Fruit fly (Drosophila melanogaster) whole organism, prepupa: ENCODE results near the gene Uch.

Experiments used
- CG11902 ChIP-seq: fragments of 200-800 bp; sonication (Bioruptor generic); optimal IDR thresholded peaks from 3 replicates; lab custom pipeline; 2016; ENCODE audit warnings: missing biosample characterization, missing genetic modification characterization
- CG6792 ChIP-seq: fragments of 200-800 bp; sonication (Bioruptor generic); optimal IDR thresholded peaks from 3 replicates; lab custom pipeline; 2016; ENCODE audit warnings: missing biosample characterization, missing genetic modification characterization
- CG6854 ChIP-seq: fragments of 200-800 bp; sonication (Bioruptor generic); optimal IDR thresholded peaks from 2 replicates; lab custom pipeline; 2017; ENCODE audit warnings: missing biosample characterization, mild to moderate bottlenecking, missing genetic modification characterization
- CG8632 ChIP-seq: fragments of 200-800 bp; sonication (Bioruptor generic); optimal IDR thresholded peaks from 3 replicates; lab custom pipeline; 2016; ENCODE audit warnings: missing biosample characterization, missing genetic modification characterization
- Ets96B ChIP-seq: fragments of 200-800 bp; optimal IDR thresholded peaks from 2 replicates; lab custom pipeline; 2019; ENCODE audit warnings: missing biosample characterization, mild to moderate bottlenecking, missing genetic modification characterization, moderate library complexity
- Lpt ChIP-seq: fragments of 200-800 bp; sonication (Bioruptor generic); optimal IDR thresholded peaks from 3 replicates; lab custom pipeline; 2016; ENCODE audit warnings: missing biosample characterization, missing genetic modification characterization
- OdsH ChIP-seq: fragments of 200-800 bp; sonication (Bioruptor generic); optimal IDR thresholded peaks from 3 replicates; lab custom pipeline; 2016; ENCODE audit warnings: missing biosample characterization, missing genetic modification characterization
- Sox14 ChIP-seq: fragments of 200-800 bp; sonication (Bioruptor generic); optimal IDR thresholded peaks from 3 replicates; lab custom pipeline; 2016; ENCODE audit warnings: missing biosample characterization, missing genetic modification characterization
- salr ChIP-seq, 2 experiments: fragments of 200-800 bp; sonication (Bioruptor generic); optimal IDR thresholded peaks; 3 replicates each; lab custom pipeline; 2016 to 2018; ENCODE audit warnings: missing biosample characterization in 2 of 2, missing genetic modification characterization in 2 of 2, mild to moderate bottlenecking in 1 of 2

- no peak for TF ChIP-seq CG6854 (GFP tag; lab: Kevin White, UChicago)
- no peak for TF ChIP-seq OdsH (GFP tag; lab: Kevin White, UChicago)
- peak; percentile 26 for TF ChIP-seq Sox14
- no peak for TF ChIP-seq CG11902 (GFP tag; lab: Kevin White, UChicago)
- TF ChIP-seq CG8632 (GFP tag; lab: Kevin White, UChicago) = no peak
- peak; percentile 3 to 15 for TF ChIP-seq salr (GFP tag; optimal IDR thresholded peaks at IDR 0.05; lab: Kevin White, UChicago)
- no peak for TF ChIP-seq CG6792 (GFP tag; lab: Kevin White, UChicago)
- TF ChIP-seq Ets96B (tag; lab: Kevin White, UChicago) = peak; percentile 2
- no peak for TF ChIP-seq Lpt (GFP tag; lab: Kevin White, UChicago)
Measured at dm6 chr2L:2166958-2167707, 46.9 kb downstream of the Uch start.
